Fruit fly (Drosophila melanogaster): ENCODE measurements around the gene dos.
A peak's percentile ranks its signal among the peaks of the same experiment; 100 is the strongest.

The dos gene

DNA sequence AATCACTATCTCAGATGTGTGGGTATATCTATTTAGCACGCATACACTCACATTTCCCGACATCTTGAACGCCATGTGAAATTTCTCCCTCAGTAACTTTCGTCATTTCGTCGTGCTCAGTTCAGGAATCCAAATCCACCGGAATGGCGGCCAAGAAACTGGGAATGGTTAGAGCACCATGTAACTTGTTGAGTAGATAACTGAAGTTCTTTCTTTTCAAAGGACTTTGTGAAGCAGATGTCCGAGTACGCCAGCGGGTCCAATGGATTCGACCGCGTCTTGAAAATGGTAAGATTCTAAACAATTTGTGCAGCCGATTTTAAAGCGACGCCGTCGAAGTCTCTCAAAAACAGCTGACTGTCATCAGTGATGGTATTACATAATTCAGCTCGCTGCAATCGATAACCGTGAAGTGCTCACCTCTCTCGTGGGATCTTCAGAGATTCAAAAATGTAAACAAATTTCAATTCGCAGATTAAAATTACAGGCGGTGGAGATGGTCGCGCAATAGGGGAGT lies 10.1 kb downstream of the dos start, which contains the start of the genes CG16985 and CG12182 (continued):
- no peak for TF ChIP-seq NfI (GFP tag; optimal IDR thresholded peaks at IDR 0.05)
- TF ChIP-seq Jarid2 (GFP tag; optimal IDR thresholded peaks at IDR 0.05) = peak; percentile 8
- no peak for TF ChIP-seq onecut (GFP tag; IDR thresholded peaks at IDR 0.05)
- TF ChIP-seq Doc3 (GFP tag; IDR thresholded peaks at IDR 0.05; ENCODE audit: partially characterized antibody) = peak; percentile 40; the same call in 1 of the 3 replicates
- no peak for TF ChIP-seq slp2 (GFP tag; optimal IDR thresholded peaks at IDR 0.05)
- peak; percentile 77 for TF ChIP-seq E2f2 (GFP tag; IDR thresholded peaks at IDR 0.05)
- peak; percentile 13 for TF ChIP-seq CG17829 (tag; optimal IDR thresholded peaks at IDR 0.05)
- TF ChIP-seq hbn (GFP tag; IDR thresholded peaks at IDR 0.05; ENCODE audit: partially characterized antibody) = 0 out of 2 replicates have a peak, but pooled peaks have one; percentile 36
- TF ChIP-seq CG2116 (GFP tag; optimal IDR thresholded peaks at IDR 0.05) = peak; percentile 62
- TF ChIP-seq CG4617 (GFP tag; optimal IDR thresholded peaks at IDR 0.05; ENCODE audit: borderline replicate concordance) = no peak
- no peak for TF ChIP-seq sr (GFP tag; IDR thresholded peaks at IDR 0.05)
- TF ChIP-seq Bgb (GFP tag; IDR thresholded peaks at IDR 0.05; ENCODE audit: partially characterized antibody) = peak; percentile 44
- no peak for TF ChIP-seq CG42726 (GFP tag; IDR thresholded peaks at IDR 0.05; ENCODE audit: partially characterized antibody)
- peak; percentile 17 for TF ChIP-seq CG7786 (GFP tag; optimal IDR thresholded peaks at IDR 0.05)
- TF ChIP-seq disco-r (GFP tag; optimal IDR thresholded peaks at IDR 0.05) = no peak
- no peak for TF ChIP-seq fru (optimal IDR thresholded peaks at IDR 0.05)
- no peak for TF ChIP-seq CG30020 (tag; optimal IDR thresholded peaks at IDR 0.05)
- peak; percentile 83 for TF ChIP-seq Med (GFP tag)
- TF ChIP-seq Lim3 (GFP tag; IDR thresholded peaks at IDR 0.05) = no peak
- TF ChIP-seq CG1647 (GFP tag; optimal IDR thresholded peaks at IDR 0.05) = no peak
- TF ChIP-seq caup (GFP tag; optimal IDR thresholded peaks at IDR 0.05; ENCODE audit: severe bottlenecking) = no peak
- no peak for TF ChIP-seq CG43689 (GFP tag; IDR thresholded peaks at IDR 0.05)
- no peak for TF ChIP-seq CG15601 (tag; optimal IDR thresholded peaks at IDR 0.05)
- TF ChIP-seq tna (GFP tag; IDR thresholded peaks at IDR 0.05; ENCODE audit: partially characterized antibody) = 0 out of 2 replicates have a peak, but pooled peaks have one; percentile 7
- TF ChIP-seq CHES-1-like (GFP tag; optimal IDR thresholded peaks at IDR 0.05) = peak; percentile 46
- TF ChIP-seq sob (GFP tag; IDR thresholded peaks at IDR 0.05) = 0 out of 2 replicates have a peak, but pooled peaks have one; percentile 32
- TF ChIP-seq tin (GFP tag; optimal IDR thresholded peaks at IDR 0.05) = no peak
- TF ChIP-seq Hr51 (GFP tag; optimal IDR thresholded peaks at IDR 0.05) = no peak
- 0 out of 3 replicates have a peak, but pooled peaks have one; percentile 19 for TF ChIP-seq CG7357 (GFP tag; IDR thresholded peaks at IDR 0.05)
- TF ChIP-seq CG11456 (GFP tag; IDR thresholded peaks at IDR 0.05) = no peak
- peak; percentile 63 for TF ChIP-seq grau (tag; optimal IDR thresholded peaks at IDR 0.05)
- TF ChIP-seq nmo (GFP tag; optimal IDR thresholded peaks at IDR 0.05) = no peak
- TF ChIP-seq CG17612 (GFP tag; IDR thresholded peaks at IDR 0.05) = no peak
- TF ChIP-seq CG1832 (GFP tag; optimal IDR thresholded peaks at IDR 0.05) = no peak
- TF ChIP-seq gce (GFP tag; IDR thresholded peaks at IDR 0.05) = no peak
- TF ChIP-seq Sin3A (optimal IDR thresholded peaks at IDR 0.05) = peak; percentile 21
- TF ChIP-seq unc-4 (GFP tag; IDR thresholded peaks at IDR 0.05; ENCODE audit: partially characterized antibody) = no peak; the same call in 1 of the 2 replicates
- TF ChIP-seq ato (GFP tag; IDR thresholded peaks at IDR 0.05; ENCODE audit: partially characterized antibody) = peak; percentile 69
- TF ChIP-seq dm (GFP tag; optimal IDR thresholded peaks at IDR 0.05) = no peak
- no peak for TF ChIP-seq ham (GFP tag; IDR thresholded peaks at IDR 0.05)
- no peak for TF ChIP-seq Dbx (GFP tag; IDR thresholded peaks at IDR 0.05)
- no peak for TF ChIP-seq BtbVII (GFP tag; optimal IDR thresholded peaks at IDR 0.05)
- no peak for TF ChIP-seq hb (GFP tag; IDR thresholded peaks at IDR 0.05; ENCODE audit: partially characterized antibody)
- TF ChIP-seq Dp (GFP tag; optimal IDR thresholded peaks at IDR 0.05) = peak; percentile 62
- 0 out of 2 replicates have a peak, but pooled peaks have one; percentile 47 for TF ChIP-seq sna (GFP tag; IDR thresholded peaks at IDR 0.05; ENCODE audit: partially characterized antibody)
- peak; percentile 33; the same call in 1 of the 3 replicates for TF ChIP-seq CG6791 (GFP tag; IDR thresholded peaks at IDR 0.05; ENCODE audit: partially characterized antibody)
- no peak for TF ChIP-seq CG12744 (GFP tag; optimal IDR thresholded peaks at IDR 0.05)
- 0 out of 2 replicates have a peak, but pooled peaks have one; percentile 31 for TF ChIP-seq slbo (GFP tag; IDR thresholded peaks at IDR 0.05)
- peak; percentile 8 for TF ChIP-seq pho (GFP tag; optimal IDR thresholded peaks at IDR 0.05)
- no peak for TF ChIP-seq Ssrp (tag; optimal IDR thresholded peaks at IDR 0.05)
